Worm (Caenorhabditis elegans): Measurements from ENCODE around the gene Y39G8B.7.

- TF ChIP-seq nhr-23 (tag; optimal IDR thresholded peaks at IDR 0.05): no peak
- no peak for TF ChIP-seq mdl-1 (tag; optimal IDR thresholded peaks at IDR 0.05)
- no peak for TF ChIP-seq lin-15B (tag; optimal IDR thresholded peaks at IDR 0.05)
- no peak for TF ChIP-seq nhr-28 (tag; optimal IDR thresholded peaks at IDR 0.05)
- TF ChIP-seq nhr-237 (tag; optimal IDR thresholded peaks at IDR 0.05): no peak
- no peak for TF ChIP-seq nhr-11 (tag; optimal IDR thresholded peaks at IDR 0.05)
- no peak for TF ChIP-seq egl-27 (tag; optimal IDR thresholded peaks at IDR 0.05)
- TF ChIP-seq nhr-76 (tag; optimal IDR thresholded peaks at IDR 0.05): no peak
Observed at ce11 chrII:14018887-14019286, 24.1 kb upstream of the Y39G8B.7 start.

Measured in whole organism, L3 larva.